Worm (Caenorhabditis elegans): Measurements from ENCODE around the gene C27D9.2.

ce11 chrII:4769886-4770285 is 13.2 kb upstream of the C27D9.2 start:
- no peak for TF ChIP-seq ama-1 (optimal IDR thresholded peaks at IDR 0.05)
- TF ChIP-seq nhr-77 (tag; optimal IDR thresholded peaks at IDR 0.05), result no peak
- TF ChIP-seq lin-15B (tag; optimal IDR thresholded peaks at IDR 0.05), result no peak
